Fruit fly (Drosophila melanogaster) whole organism, embryonic: ENCODE measurements around the gene CG32645.

Source experiments
- B-H2 ChIP-seq: fragments of 200-800 bp; sonication (Bioruptor generic); optimal IDR thresholded peaks from 2 replicates; lab custom pipeline; 2018; ENCODE audit warnings: missing biosample characterization, mild to moderate bottlenecking, missing genetic modification characterization
- Bteb2 ChIP-seq: fragments of 200-800 bp; sonication (Bioruptor generic); optimal IDR thresholded peaks from 2 replicates; lab custom pipeline; 2016; ENCODE audit warnings: missing biosample characterization, missing genetic modification characterization
- CG10267 ChIP-seq: fragments of 200-800 bp; sonication (Bioruptor generic); optimal IDR thresholded peaks from 2 replicates; lab custom pipeline; 2018; ENCODE audit warnings: missing biosample characterization, mild to moderate bottlenecking, missing genetic modification characterization, moderate library complexity
- CG10979 ChIP-seq: fragments of 200-800 bp; sonication (Bioruptor generic); optimal IDR thresholded peaks from 2 replicates; lab custom pipeline; 2018; ENCODE audit warnings: missing biosample characterization, mild to moderate bottlenecking, missing genetic modification characterization, moderate library complexity
- CG11696 ChIP-seq: fragments of 200-800 bp; sonication (Bioruptor generic); IDR thresholded peaks from 2 replicates; pipeline ENCODE4 v1.3.6; 2022; ENCODE audit warnings: missing biosample characterization, missing genetic modification characterization
- CG12155 ChIP-seq: fragments of 200-800 bp; sonication (Bioruptor generic); optimal IDR thresholded peaks from 3 replicates; lab custom pipeline; 2016; ENCODE audit warnings: missing biosample characterization, missing genetic modification characterization
- CG13287 ChIP-seq: fragments of 200-800 bp; sonication (Bioruptor generic); IDR thresholded peaks from 2 replicates; pipeline ENCODE4 v1.3.6; 2022; ENCODE audit warnings: missing biosample characterization, missing genetic modification characterization; ENCODE audit not compliant: partially characterized antibody
- CG1603 ChIP-seq: fragments of 200-800 bp; sonication (Bioruptor generic); optimal IDR thresholded peaks from 2 replicates; lab custom pipeline; 2019; ENCODE audit warnings: missing biosample characterization, mild to moderate bottlenecking, missing genetic modification characterization, moderate library complexity
- CG16813 ChIP-seq: fragments of 200-800 bp; sonication (Bioruptor generic); IDR thresholded peaks from 3 replicates; pipeline ENCODE4 v1.3.6; 2022; ENCODE audit warnings: missing biosample characterization, missing genetic modification characterization; ENCODE audit not compliant: partially characterized antibody
- CG17912 ChIP-seq: fragments of 200-800 bp; sonication (Bioruptor generic); optimal IDR thresholded peaks from 2 replicates; lab custom pipeline; 2018; ENCODE audit warnings: missing biosample characterization, mild to moderate bottlenecking, missing genetic modification characterization
- CG2120 ChIP-seq: fragments of 200-800 bp; sonication (Bioruptor generic); optimal IDR thresholded peaks from 3 replicates; lab custom pipeline; 2016; ENCODE audit warnings: missing biosample characterization, missing genetic modification characterization
- CG31365 ChIP-seq: fragments of 200-800 bp; sonication (Bioruptor generic); optimal IDR thresholded peaks from 2 replicates; lab custom pipeline; 2018; ENCODE audit warnings: missing biosample characterization, mild to moderate bottlenecking, missing genetic modification characterization
- CG31388 ChIP-seq: fragments of 200-800 bp; sonication (Bioruptor generic); optimal IDR thresholded peaks from 2 replicates; lab custom pipeline; 2016; ENCODE audit warnings: missing biosample characterization, missing genetic modification characterization
- CG3163 ChIP-seq: fragments of 200-800 bp; sonication (Bioruptor generic); optimal IDR thresholded peaks from 3 replicates; lab custom pipeline; 2016; ENCODE audit warnings: missing biosample characterization, missing genetic modification characterization
- CG33213 ChIP-seq: fragments of 200-800 bp; sonication (Bioruptor generic); optimal IDR thresholded peaks from 3 replicates; lab custom pipeline; 2016; ENCODE audit warnings: missing biosample characterization, missing genetic modification characterization
- CG33557 ChIP-seq: fragments of 200-800 bp; sonication (Bioruptor generic); optimal IDR thresholded peaks from 2 replicates; lab custom pipeline; 2019; ENCODE audit warnings: missing biosample characterization, mild to moderate bottlenecking, missing genetic modification characterization, moderate library complexity
- CG34422 ChIP-seq: fragments of 200-800 bp; sonication (Bioruptor generic); IDR thresholded peaks from 3 replicates; pipeline ENCODE4 v1.3.6; 2022; ENCODE audit warnings: missing biosample characterization, missing genetic modification characterization
- CG5180 ChIP-seq: fragments of 200-800 bp; sonication (Bioruptor generic); optimal IDR thresholded peaks from 3 replicates; lab custom pipeline; 2017; ENCODE audit warnings: missing biosample characterization, missing genetic modification characterization, mild to moderate bottlenecking, moderate library complexity, missing genetic modification reagents
- CG6254 ChIP-seq: fragments of 200-800 bp; sonication (Bioruptor generic); optimal IDR thresholded peaks from 3 replicates; lab custom pipeline; 2017; ENCODE audit warnings: mild to moderate bottlenecking, missing biosample characterization, missing genetic modification reagents, missing genetic modification characterization
- CG8924 ChIP-seq: fragments of 200-800 bp; optimal IDR thresholded peaks from 3 replicates; lab custom pipeline; 2019; ENCODE audit warnings: missing biosample characterization, mild to moderate bottlenecking, missing genetic modification characterization, moderate library complexity
- CG9437 ChIP-seq: fragments of 200-800 bp; sonication (Bioruptor generic); optimal IDR thresholded peaks from 2 replicates; lab custom pipeline; 2018; ENCODE audit warnings: missing biosample characterization, mild to moderate bottlenecking, missing genetic modification characterization
- Dref ChIP-seq: fragments of 200-800 bp; sonication (Bioruptor generic); IDR thresholded peaks from 2 replicates; pipeline ENCODE4 v1.3.6; 2022; ENCODE audit warnings: missing biosample characterization, missing genetic modification characterization
- Mes4 ChIP-seq: fragments of 200-800 bp; sonication (Bioruptor generic); optimal IDR thresholded peaks from 2 replicates; lab custom pipeline; 2016; ENCODE audit warnings: missing biosample characterization, missing genetic modification characterization
- Opbp ChIP-seq: fragments of 200-800 bp; sonication (Bioruptor generic); IDR thresholded peaks from 3 replicates; pipeline ENCODE4 v1.3.6; 2022; ENCODE audit warnings: missing biosample characterization, missing genetic modification characterization; ENCODE audit not compliant: partially characterized antibody
- Vsx1 ChIP-seq: fragments of 200-800 bp; sonication (Bioruptor generic); optimal IDR thresholded peaks from 2 replicates; lab custom pipeline; 2017; ENCODE audit warnings: missing biosample characterization, mild to moderate bottlenecking, missing genetic modification characterization, missing genetic modification reagents
- YL-1 ChIP-seq: fragments of 200-800 bp; sonication (Bioruptor generic); optimal IDR thresholded peaks from 3 replicates; lab custom pipeline; 2017; ENCODE audit warnings: missing biosample characterization, mild to moderate bottlenecking, missing genetic modification characterization
- az2 ChIP-seq: fragments of 200-800 bp; sonication (Bioruptor generic); optimal IDR thresholded peaks from 3 replicates; lab custom pipeline; 2016; ENCODE audit warnings: missing biosample characterization, missing genetic modification characterization
- bcd ChIP-seq: fragments of 200-800 bp; sonication (Bioruptor generic); optimal IDR thresholded peaks from 2 replicates; lab custom pipeline; 2017; ENCODE audit warnings: missing biosample characterization, mild to moderate bottlenecking, missing genetic modification characterization
- chinmo ChIP-seq: fragments of 200-800 bp; sonication (Bioruptor generic); IDR thresholded peaks from 4 replicates; pipeline ENCODE4 v1.3.6; 2022; ENCODE audit warnings: missing biosample characterization, missing genetic modification characterization; ENCODE audit not compliant: partially characterized antibody
- ci ChIP-seq: fragments of 200-800 bp; sonication (Bioruptor generic); IDR thresholded peaks from 3 replicates; pipeline ENCODE4 v1.3.6; 2022; ENCODE audit warnings: missing biosample characterization, missing genetic modification characterization
- crc ChIP-seq: fragments of 200-800 bp; sonication (Bioruptor generic); optimal IDR thresholded peaks from 2 replicates; lab custom pipeline; 2016; ENCODE audit warnings: missing biosample characterization, missing genetic modification characterization
- fu2 ChIP-seq: fragments of 200-800 bp; sonication (Bioruptor generic); optimal IDR thresholded peaks from 2 replicates; lab custom pipeline; 2016; ENCODE audit warnings: missing biosample characterization, missing genetic modification characterization
- gro ChIP-seq: fragments of 200-800 bp; sonication (Bioruptor generic); optimal IDR thresholded peaks from 2 replicates; lab custom pipeline; 2016; ENCODE audit warnings: missing biosample characterization, missing genetic modification characterization
- h ChIP-seq: fragments of >200 bp; optimal IDR thresholded peaks from 2 replicates; lab custom pipeline; 2017
- ham ChIP-seq: fragments of 200-800 bp; sonication (Bioruptor generic); IDR thresholded peaks from 2 replicates; pipeline ENCODE4 v1.3.6; 2022; ENCODE audit warnings: missing biosample characterization, missing genetic modification characterization
- hbn ChIP-seq: fragments of 200-800 bp; sonication (Bioruptor generic); IDR thresholded peaks from 2 replicates; pipeline ENCODE4 v1.3.6; 2022; ENCODE audit warnings: missing biosample characterization, missing genetic modification characterization; ENCODE audit not compliant: partially characterized antibody
- kni ChIP-seq: fragments of 200-800 bp; sonication (Bioruptor generic); optimal IDR thresholded peaks from 3 replicates; lab custom pipeline; 2017; ENCODE audit warnings: mild to moderate bottlenecking, missing biosample characterization, missing genetic modification reagents, missing genetic modification characterization
- knrl ChIP-seq: fragments of 200-800 bp; sonication (Bioruptor generic); IDR thresholded peaks from 3 replicates; pipeline ENCODE4 v1.3.6; 2022; ENCODE audit warnings: missing biosample characterization, missing genetic modification characterization; ENCODE audit not compliant: partially characterized antibody
- lmd ChIP-seq: fragments of 200-800 bp; sonication (Bioruptor generic); IDR thresholded peaks from 2 replicates; pipeline ENCODE4 v1.3.6; 2022; ENCODE audit warnings: missing biosample characterization, missing genetic modification characterization
- luna ChIP-seq: fragments of 200-800 bp; sonication (Bioruptor generic); optimal IDR thresholded peaks from 2 replicates; lab custom pipeline; 2016; ENCODE audit warnings: missing biosample characterization, missing genetic modification characterization
- odd ChIP-seq: fragments of 200-800 bp; sonication (Bioruptor generic); optimal IDR thresholded peaks from 2 replicates; lab custom pipeline; 2017; ENCODE audit warnings: missing biosample characterization, mild to moderate bottlenecking, missing genetic modification characterization
- p53 ChIP-seq: fragments of 200-800 bp; sonication (Bioruptor generic); optimal IDR thresholded peaks from 2 replicates; lab custom pipeline; 2016; ENCODE audit warnings: missing biosample characterization, missing genetic modification characterization
- phol ChIP-seq: fragments of 200-800 bp; sonication (Bioruptor generic); optimal IDR thresholded peaks from 3 replicates; lab custom pipeline; 2018; ENCODE audit warnings: missing biosample characterization, mild to moderate bottlenecking, missing genetic modification characterization, moderate library complexity
- row ChIP-seq: fragments of 200-800 bp; sonication (Bioruptor generic); IDR thresholded peaks from 3 replicates; pipeline ENCODE4 v1.3.6; 2022; ENCODE audit warnings: missing biosample characterization, missing genetic modification characterization
- sqz ChIP-seq: fragments of 200-800 bp; sonication (Bioruptor generic); optimal IDR thresholded peaks from 3 replicates; lab custom pipeline; 2018; ENCODE audit warnings: missing biosample characterization, mild to moderate bottlenecking, missing genetic modification characterization
- stc ChIP-seq: fragments of 200-800 bp; sonication (Bioruptor generic); IDR thresholded peaks from 2 replicates; pipeline ENCODE4 v1.3.6; 2022; ENCODE audit warnings: missing biosample characterization, missing genetic modification characterization
- sug ChIP-seq: fragments of 200-800 bp; optimal IDR thresholded peaks from 2 replicates; lab custom pipeline; 2019; ENCODE audit warnings: missing biosample characterization, mild to moderate bottlenecking, missing genetic modification characterization, moderate library complexity
- unpg ChIP-seq: fragments of 200-800 bp; sonication (Bioruptor generic); optimal IDR thresholded peaks from 3 replicates; lab custom pipeline; 2018; ENCODE audit warnings: missing biosample characterization, mild to moderate bottlenecking, missing genetic modification characterization, moderate library complexity
- vvl ChIP-seq: fragments of 200-800 bp; sonication (Bioruptor generic); IDR thresholded peaks from 2 replicates; pipeline ENCODE4 v1.3.6; 2022; ENCODE audit warnings: missing biosample characterization, missing genetic modification characterization
- zf30C ChIP-seq: fragments of 200-800 bp; sonication (Bioruptor generic); optimal IDR thresholded peaks from 3 replicates; lab custom pipeline; 2018; ENCODE audit warnings: missing biosample characterization, mild to moderate bottlenecking, missing genetic modification characterization
- zfh1 ChIP-seq: fragments of 200-800 bp; sonication (Bioruptor generic); IDR thresholded peaks from 3 replicates; pipeline ENCODE4 v1.3.6; 2022; ENCODE audit warnings: missing biosample characterization, missing genetic modification characterization

CG32645 gene

dm6 chrX:13128750-13129152, 10.2 kb upstream of the CG32645 start, which contains the start of the genes CG32638, CG15717 and MFS10 (continued):
- no peak for TF ChIP-seq kni (GFP tag; lab: Kevin White, UChicago)
- no peak for TF ChIP-seq B-H2 (GFP tag; lab: Kevin White, UChicago)
- TF ChIP-seq CG33213 (GFP tag; lab: Kevin White, UChicago): peak; percentile 60
- no peak for TF ChIP-seq fu2 (GFP tag; lab: Kevin White, UChicago)
- TF ChIP-seq lmd (GFP tag; lab: Robert Waterston, UW): no peak
- TF ChIP-seq CG2120 (GFP tag; lab: Kevin White, UChicago): peak; percentile 33
- peak; percentile 85 for TF ChIP-seq CG1603 (tag; lab: Kevin White, UChicago)
- TF ChIP-seq crc (GFP tag; lab: Kevin White, UChicago): no peak
- peak; percentile 72 for TF ChIP-seq CG31365 (tag; lab: Kevin White, UChicago)
- peak; percentile 9 for TF ChIP-seq YL-1 (GFP tag; lab: Kevin White, UChicago)
- no peak for TF ChIP-seq luna
- no peak for TF ChIP-seq CG3163
- TF ChIP-seq CG10979 (tag; lab: Kevin White, UChicago): no peak
- TF ChIP-seq chinmo: peak; percentile 90; the same call in 2 of the 4 replicates
- peak; percentile 68 for TF ChIP-seq Opbp (GFP tag; lab: Robert Waterston, UW)
- no peak for TF ChIP-seq CG17912 (GFP tag; lab: Kevin White, UChicago)
- no peak for TF ChIP-seq Bteb2 (GFP tag; lab: Kevin White, UChicago)
- no peak for TF ChIP-seq p53 (GFP tag; lab: Kevin White, UChicago)
- TF ChIP-seq sqz (GFP tag; lab: Kevin White, UChicago): no peak
- no peak for TF ChIP-seq CG11696 (GFP tag; lab: Robert Waterston, UW)
- TF ChIP-seq vvl (GFP tag; lab: Robert Waterston, UW): peak; percentile 50; the same call in 1 of the 2 replicates
- peak; percentile 43; the same call in 1 of the 3 replicates for TF ChIP-seq knrl (GFP tag; lab: Robert Waterston, UW)
- TF ChIP-seq Mes4 (GFP tag; lab: Kevin White, UChicago): peak; percentile 8
- TF ChIP-seq CG33557 (GFP tag; lab: Kevin White, UChicago): no peak
- TF ChIP-seq CG13287 (GFP tag; lab: Robert Waterston, UW): peak; percentile 59
- peak; percentile 31; the same call in 1 of the 3 replicates for TF ChIP-seq zfh1 (GFP tag; lab: Robert Waterston, UW)
- no peak for TF ChIP-seq CG31388
- TF ChIP-seq sug: peak; percentile 30
- TF ChIP-seq stc (GFP tag; lab: Robert Waterston, UW): no peak
- peak; percentile 28; the same call in 1 of the 2 replicates for TF ChIP-seq hbn
- peak; percentile 55; the same call in 1 of the 3 replicates for TF ChIP-seq CG34422
- peak; percentile 13 for TF ChIP-seq CG12155 (GFP tag; lab: Kevin White, UChicago)
- peak; percentile 35 for TF ChIP-seq gro (GFP tag; lab: Kevin White, UChicago)
- TF ChIP-seq CG6254 (GFP tag; lab: Kevin White, UChicago): no peak
- TF ChIP-seq CG9437 (GFP tag; lab: Kevin White, UChicago): no peak
- TF ChIP-seq odd (GFP tag; lab: Kevin White, UChicago): no peak
- peak; percentile 21 for TF ChIP-seq unpg (GFP tag; lab: Kevin White, UChicago)
- no peak for TF ChIP-seq h (lab: Kevin White, UChicago)
- peak; percentile 37 for TF ChIP-seq CG10267
- TF ChIP-seq az2 (GFP tag; lab: Kevin White, UChicago): no peak
- no peak for TF ChIP-seq ham (GFP tag; lab: Robert Waterston, UW)
- peak; percentile 70 for TF ChIP-seq ci (GFP tag; lab: Robert Waterston, UW)
- TF ChIP-seq CG5180 (GFP tag; lab: Kevin White, UChicago): no peak
- TF ChIP-seq phol (tag; lab: Kevin White, UChicago): peak; percentile 28
- peak; percentile 47 for TF ChIP-seq Dref (GFP tag; lab: Robert Waterston, UW)
- peak; percentile 56 for TF ChIP-seq row (GFP tag; lab: Robert Waterston, UW)
- TF ChIP-seq CG8924 (tag; lab: Kevin White, UChicago): peak; percentile 11
- TF ChIP-seq CG16813 (GFP tag; lab: Robert Waterston, UW): 0 out of 3 replicates have a peak, but pooled peaks have one; percentile 20
- TF ChIP-seq Vsx1 (GFP tag; lab: Kevin White, UChicago): no peak
- TF ChIP-seq bcd (GFP tag; lab: Kevin White, UChicago): no peak
- no peak for TF ChIP-seq zf30C (GFP tag; lab: Kevin White, UChicago)
